Fruit fly (Drosophila melanogaster) whole organism, prepupa: ENCODE data around the gene Dph5.

Experiments used
- CG11902 ChIP-seq: fragments of 200-800 bp; sonication (Bioruptor generic); optimal IDR thresholded peaks from 3 replicates; lab custom pipeline; 2016; ENCODE audit warnings: missing biosample characterization, missing genetic modification characterization
- CG3032 ChIP-seq: fragments of 200-800 bp; optimal IDR thresholded peaks from 2 replicates; lab custom pipeline; 2019; ENCODE audit warnings: missing biosample characterization, mild to moderate bottlenecking, missing genetic modification characterization, moderate library complexity
- CG6163 ChIP-seq: fragments of 200-800 bp; sonication (Bioruptor generic); IDR thresholded peaks from 3 replicates; pipeline ENCODE4 v1.3.6; 2022; ENCODE audit warnings: missing biosample characterization, missing genetic modification characterization
- CG6276 ChIP-seq: fragments of 200-800 bp; sonication (Bioruptor generic); optimal IDR thresholded peaks from 2 replicates; lab custom pipeline; 2017; ENCODE audit warnings: missing biosample characterization, mild to moderate bottlenecking, missing genetic modification characterization
- Eip78C ChIP-seq: fragments of 200-800 bp; sonication (Bioruptor generic); peaks from one replicate; lab custom pipeline; 2016; ENCODE audit warnings: missing biosample characterization, missing genetic modification characterization
- Gug ChIP-seq: fragments of 200-800 bp; sonication (Bioruptor generic); IDR thresholded peaks from 2 replicates; pipeline ENCODE4 v1.3.6; 2022; ENCODE audit warnings: missing biosample characterization, missing genetic modification characterization
- Hr38 ChIP-seq: sonication (Bioruptor generic); optimal IDR thresholded peaks from 2 replicates; lab custom pipeline; 2016; ENCODE audit warnings: missing biosample characterization, missing genetic modification characterization
- Met ChIP-seq: fragments of 200-800 bp; sonication (Bioruptor generic); optimal IDR thresholded peaks from 3 replicates; lab custom pipeline; 2016; ENCODE audit warnings: missing biosample characterization, missing genetic modification characterization
- Smox ChIP-seq: fragments of 200-800 bp; sonication (Bioruptor generic); optimal IDR thresholded peaks from 3 replicates; lab custom pipeline; 2016; ENCODE audit warnings: missing biosample characterization, missing genetic modification characterization
- Sox102F ChIP-seq: fragments of 200-800 bp; sonication (Bioruptor generic); optimal IDR thresholded peaks from 2 replicates; lab custom pipeline; 2016; ENCODE audit warnings: missing biosample characterization, mild to moderate bottlenecking, missing genetic modification characterization
- Sox14 ChIP-seq: fragments of 200-800 bp; sonication (Bioruptor generic); optimal IDR thresholded peaks from 3 replicates; lab custom pipeline; 2016; ENCODE audit warnings: missing biosample characterization, missing genetic modification characterization
- achi ChIP-seq: fragments of 200-800 bp; sonication (Bioruptor generic); optimal IDR thresholded peaks from 3 replicates; lab custom pipeline; 2016; ENCODE audit warnings: missing biosample characterization, missing genetic modification characterization
- cyc ChIP-seq: fragments of 200-800 bp; sonication (Bioruptor generic); optimal IDR thresholded peaks from 3 replicates; lab custom pipeline; 2016; ENCODE audit warnings: missing biosample characterization, missing genetic modification characterization
- dsx ChIP-seq: fragments of 200-800 bp; optimal IDR thresholded peaks from 3 replicates; lab custom pipeline; 2019; ENCODE audit warnings: missing biosample characterization, mild to moderate bottlenecking, missing genetic modification characterization, moderate library complexity; ENCODE audit not compliant: poor library complexity, severe bottlenecking
- eg ChIP-seq: fragments of 200-800 bp; sonication (Bioruptor generic); IDR thresholded peaks from 3 replicates; pipeline ENCODE4 v1.3.6; 2022; ENCODE audit warnings: missing biosample characterization, missing genetic modification characterization
- fkh ChIP-seq: fragments of 200-800 bp; sonication (Bioruptor generic); optimal IDR thresholded peaks from 3 replicates; lab custom pipeline; 2017; ENCODE audit warnings: missing biosample characterization, mild to moderate bottlenecking, missing genetic modification characterization, moderate library complexity
- net ChIP-seq: fragments of 200-800 bp; sonication (Bioruptor generic); optimal IDR thresholded peaks from 3 replicates; lab custom pipeline; 2016; ENCODE audit warnings: missing biosample characterization, missing genetic modification characterization
- pdm3 ChIP-seq: fragments of 200-800 bp; sonication (Bioruptor generic); optimal IDR thresholded peaks from 3 replicates; lab custom pipeline; 2016; ENCODE audit warnings: missing biosample characterization, missing genetic modification characterization
- spab ChIP-seq: fragments of 200-800 bp; sonication (Bioruptor generic); optimal IDR thresholded peaks from 2 replicates; lab custom pipeline; 2017; ENCODE audit warnings: missing biosample characterization, mild to moderate bottlenecking, missing genetic modification characterization, missing genetic modification reagents
- svp ChIP-seq: fragments of 200-800 bp; sonication (Bioruptor generic); peaks from one replicate; lab custom pipeline; 2016; ENCODE audit warnings: missing biosample characterization, missing genetic modification characterization

The Dph5 gene

DNA sequence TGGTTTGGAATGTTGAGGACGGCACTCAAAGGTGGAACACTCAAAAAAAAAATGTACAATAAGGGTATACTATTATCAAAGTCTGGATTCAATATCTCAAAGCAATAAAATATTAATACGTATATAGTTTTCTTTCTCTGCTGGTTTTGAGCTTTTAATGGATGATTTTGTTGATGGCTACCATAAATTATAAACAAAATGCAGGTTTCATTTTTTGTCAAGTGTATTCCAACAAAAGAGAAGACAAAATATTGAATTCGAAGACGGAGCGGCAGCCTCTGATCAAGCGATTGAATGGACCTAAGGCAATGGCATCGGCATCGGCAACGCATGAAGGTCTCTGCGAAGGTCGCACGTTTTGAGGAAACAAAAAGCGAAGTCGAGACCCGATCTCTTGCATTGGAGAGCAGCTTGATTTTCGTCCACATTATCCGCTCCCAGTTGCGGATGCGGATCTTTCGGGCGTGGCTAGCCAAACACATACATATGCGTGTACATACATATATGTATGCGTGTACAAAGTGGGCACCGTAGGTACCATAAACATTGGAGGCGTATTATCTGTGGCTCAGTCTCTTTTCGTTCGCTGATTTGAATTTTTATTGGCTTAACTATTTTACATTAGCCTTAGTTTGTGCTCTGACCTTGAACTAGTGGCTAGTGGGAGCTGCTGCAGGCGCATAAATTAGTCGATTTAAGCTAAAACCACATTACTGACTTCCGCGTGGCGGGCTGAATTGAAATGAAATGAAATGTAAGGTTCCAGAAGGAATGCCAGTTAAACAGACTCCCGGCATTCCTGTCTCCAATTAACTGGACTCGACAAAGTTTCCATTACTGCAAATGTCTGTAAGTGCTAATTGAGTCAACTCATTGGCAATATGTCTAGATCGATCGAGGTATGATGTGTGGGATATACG is 46.3 kb downstream of the Dph5 start (continued):
- TF ChIP-seq Met (peak; percentile 57), CG11902 (peak; percentile 54), Smox (GFP tag; lab: Kevin White, UChicago) (no peak), CG6163 (GFP tag; lab: Robert Waterston, UW) (peak; percentile 82), CG3032 (tag; lab: Kevin White, UChicago) (peak; percentile 82), svp (GFP tag; lab: Kevin White, UChicago) (peak; percentile 83), achi (GFP tag; lab: Kevin White, UChicago) (peak; percentile 71), net (GFP tag; lab: Kevin White, UChicago) (peak; percentile 46), Gug (GFP tag; lab: Robert Waterston, UW) (no peak), pdm3 (peak; percentile 71), Sox14 (GFP tag; lab: Kevin White, UChicago) (peak; percentile 61), CG6276 (GFP tag; lab: Kevin White, UChicago) (no peak), fkh (no peak)

DNA sequence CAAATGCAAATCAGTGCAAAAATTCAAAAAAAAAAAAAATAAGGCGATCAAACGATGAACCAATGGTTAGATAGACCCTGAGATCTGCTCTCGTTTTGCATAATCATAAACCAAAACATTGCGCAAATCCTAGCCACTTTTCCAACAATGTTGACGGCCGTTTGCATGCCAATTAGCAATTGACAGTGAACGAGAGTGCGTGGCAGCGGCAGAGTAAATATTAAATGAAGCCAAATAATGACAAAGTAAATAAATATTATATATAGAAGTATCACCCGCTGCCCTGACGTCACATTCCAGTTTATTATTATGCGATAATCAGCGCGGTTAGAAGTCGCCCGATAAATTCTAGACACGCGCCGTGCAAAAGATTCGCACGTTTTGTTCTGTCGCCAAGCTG is 47.1 kb downstream of the Dph5 start:
- TF ChIP-seq eg (GFP tag; lab: Robert Waterston, UW): no peak
- peak; percentile 64 for TF ChIP-seq fkh
- no peak for TF ChIP-seq spab (GFP tag; lab: Kevin White, UChicago)
- no peak for TF ChIP-seq Hr38
- TF ChIP-seq net (GFP tag; lab: Kevin White, UChicago): no peak

DNA sequence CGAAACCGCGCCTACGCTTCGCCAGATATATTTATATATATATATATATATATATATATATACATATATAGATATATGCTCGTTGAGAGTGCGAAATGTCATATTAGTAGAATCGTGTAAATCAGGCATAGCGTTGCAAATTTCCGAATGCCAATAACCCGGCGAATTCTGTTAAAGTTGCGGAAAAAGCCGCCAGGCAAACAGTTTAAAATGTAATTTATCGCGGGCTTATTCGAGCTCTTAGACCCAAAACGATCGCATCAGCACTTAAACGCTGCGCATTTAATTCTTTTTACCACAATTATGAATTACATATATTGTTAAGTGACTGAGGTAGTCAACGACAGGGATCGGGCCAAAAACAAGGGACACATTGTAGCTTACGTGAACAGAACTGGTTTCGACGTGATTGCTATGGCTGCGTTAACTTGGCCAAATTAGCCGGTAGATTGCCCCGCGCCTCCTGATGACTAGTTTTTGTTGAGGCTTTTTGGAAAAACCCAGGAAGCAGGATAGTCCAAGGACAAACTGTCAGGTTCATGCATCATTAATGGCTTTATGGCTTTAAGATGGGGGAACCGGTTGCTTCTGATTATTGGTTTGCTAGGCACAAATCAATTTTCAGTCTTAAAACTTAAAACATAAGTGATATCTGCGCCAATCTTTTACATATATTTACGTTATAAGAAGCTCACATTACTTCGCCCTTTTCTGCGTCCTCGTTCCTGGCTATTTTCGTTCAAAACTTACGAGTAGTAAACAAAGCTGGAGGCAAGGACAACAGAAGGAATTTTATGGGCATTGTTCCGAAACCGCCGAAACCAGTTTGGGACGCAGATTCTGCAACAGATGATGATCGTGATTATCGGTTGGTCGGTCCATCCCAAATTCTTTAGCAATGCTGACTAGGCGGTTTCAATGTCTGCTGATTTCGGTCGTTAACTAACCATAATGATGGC is 48.8 kb downstream of the Dph5 start:
- TF ChIP-seq Gug (GFP tag; lab: Robert Waterston, UW) (no peak), cyc (GFP tag; lab: Kevin White, UChicago) (no peak), dsx (GFP tag; lab: Kevin White, UChicago) (peak; percentile 73), Sox102F (GFP tag; lab: Kevin White, UChicago) (peak; percentile 5), Eip78C (peak; percentile 53)
